Worm (Caenorhabditis elegans) whole organism, L4/young adult: Measurements from ENCODE around the gene ssp-32.

Experiments
- dao-5 ChIP-seq: sonication (generic microtip); optimal IDR thresholded peaks from 2 replicates; lab custom pipeline; 2016; ENCODE audit warnings: missing genotype, missing genetic modification characterization, moderate library complexity, missing compliant biosample characterization
- him-1 ChIP-seq: sonication (generic microtip); optimal IDR thresholded peaks from 2 replicates; lab custom pipeline; 2016; ENCODE audit warnings: missing genotype, missing genetic modification reagents, missing genetic modification characterization, missing compliant biosample characterization

ce11 chrIV:9915128-9915527, 19.9 kb downstream of the ssp-32 start:
- TF ChIP-seq him-1 (no peak), dao-5 (no peak)
